Worm (Caenorhabditis elegans) whole organism, late embryonic: ENCODE measurements around the gene M163.1.

Experiments used
- C08G9.2 ChIP-seq: sonication (generic microtip); optimal IDR thresholded peaks from 2 replicates; lab custom pipeline; 2016; ENCODE audit warnings: mild to moderate bottlenecking, missing genetic modification characterization, moderate library complexity, missing compliant biosample characterization
- C38D4.7 ChIP-seq: fragments of 200-800 bp; sonication (Bioruptor generic); optimal IDR thresholded peaks from 2 replicates; lab custom pipeline; 2018; ENCODE audit warnings: mild to moderate bottlenecking, missing genetic modification characterization, moderate library complexity, missing compliant biosample characterization
- F13H6.1 ChIP-seq: sonication (generic microtip); optimal IDR thresholded peaks from 2 replicates; lab custom pipeline; 2016; ENCODE audit warnings: missing genetic modification characterization, missing compliant biosample characterization
- K02D7.2 ChIP-seq: sonication (generic microtip); optimal IDR thresholded peaks from 2 replicates; lab custom pipeline; 2017; ENCODE audit warnings: mild to moderate bottlenecking, missing genetic modification characterization, missing compliant biosample characterization
- K09A11.1 ChIP-seq: sonication (generic microtip); optimal IDR thresholded peaks from 2 replicates; lab custom pipeline; 2017; ENCODE audit warnings: antibody characterized with exemption, mild to moderate bottlenecking, missing genetic modification characterization, missing compliant biosample characterization; ENCODE audit not compliant: insufficient read depth
- T23F11.4 ChIP-seq: fragments of 200-800 bp; sonication (Bioruptor generic); optimal IDR thresholded peaks from 2 replicates; lab custom pipeline; 2018; ENCODE audit warnings: mild to moderate bottlenecking, missing genetic modification characterization, missing compliant biosample characterization
- Y22D7AL.16 ChIP-seq: sonication (generic microtip); optimal IDR thresholded peaks from 2 replicates; lab custom pipeline; 2016; ENCODE audit warnings: missing genetic modification characterization, missing compliant biosample characterization
- ama-1 ChIP-seq: fragments of 150-350 bp; optimal IDR thresholded peaks from 2 replicates; lab custom pipeline; 2014
- ceh-24 ChIP-seq: sonication (generic microtip); optimal IDR thresholded peaks from 2 replicates; lab custom pipeline; 2016; ENCODE audit warnings: mild to moderate bottlenecking, missing genetic modification characterization, missing compliant biosample characterization
- ceh-30 ChIP-seq: fragments of 150-350 bp; optimal IDR thresholded peaks from 2 replicates; lab custom pipeline; 2014; ENCODE audit warnings: missing biosample characterization, missing genetic modification characterization
- ceh-34 ChIP-seq: sonication (generic microtip); optimal IDR thresholded peaks from 2 replicates; lab custom pipeline; 2016; ENCODE audit warnings: mild to moderate bottlenecking, missing genetic modification characterization, missing compliant biosample characterization
- ceh-45 ChIP-seq: fragments of 200-800 bp; sonication (Bioruptor generic); IDR thresholded peaks from 2 replicates; pipeline ENCODE4 v1.3.6; 2022; ENCODE audit warnings: missing genetic modification reagents, missing genetic modification characterization, missing compliant biosample characterization
- ceh-6 ChIP-seq: fragments of 200-800 bp; sonication (Bioruptor generic); optimal IDR thresholded peaks from 2 replicates; lab custom pipeline; 2018; ENCODE audit warnings: mild to moderate bottlenecking, missing genetic modification characterization, missing compliant biosample characterization
- che-1 ChIP-seq: sonication (generic microtip); optimal IDR thresholded peaks from 2 replicates; lab custom pipeline; 2016; ENCODE audit warnings: mild to moderate bottlenecking, missing genetic modification characterization, missing compliant biosample characterization
- dmd-4 ChIP-seq: sonication (generic microtip); optimal IDR thresholded peaks from 2 replicates; lab custom pipeline; 2016; ENCODE audit warnings: borderline replicate concordance, missing genetic modification characterization, missing compliant biosample characterization
- elt-2 ChIP-seq: sonication (generic microtip); optimal IDR thresholded peaks from 2 replicates; lab custom pipeline; 2016; ENCODE audit warnings: missing genetic modification reagents, missing genetic modification characterization, missing compliant biosample characterization
- elt-4 ChIP-seq: sonication (generic microtip); optimal IDR thresholded peaks from 2 replicates; lab custom pipeline; 2016; ENCODE audit warnings: missing genetic modification characterization, missing compliant biosample characterization
- ets-4 ChIP-seq: sonication (generic microtip); optimal IDR thresholded peaks from 2 replicates; lab custom pipeline; 2016; ENCODE audit warnings: missing genetic modification characterization, missing compliant biosample characterization
- gmeb-2 ChIP-seq: sonication (generic microtip); optimal IDR thresholded peaks from 2 replicates; lab custom pipeline; 2016; ENCODE audit warnings: missing genetic modification characterization, inconsistent platforms, missing compliant biosample characterization
- hlh-15 ChIP-seq: sonication (generic microtip); optimal IDR thresholded peaks from 2 replicates; lab custom pipeline; 2016; ENCODE audit warnings: missing genetic modification characterization, missing compliant biosample characterization
- hlh-30 ChIP-seq: sonication (generic microtip); optimal IDR thresholded peaks from 2 replicates; lab custom pipeline; 2017; ENCODE audit warnings: antibody characterized with exemption, missing genetic modification characterization, missing compliant biosample characterization; ENCODE audit not compliant: insufficient read depth
- hlh-6 ChIP-seq: sonication (generic microtip); optimal IDR thresholded peaks from 2 replicates; lab custom pipeline; 2016; ENCODE audit warnings: missing genotype, missing genetic modification characterization, missing compliant biosample characterization
- madf-2 ChIP-seq: sonication (generic microtip); optimal IDR thresholded peaks from 2 replicates; lab custom pipeline; 2017; ENCODE audit warnings: missing genetic modification characterization, missing compliant biosample characterization
- nfya-1 ChIP-seq: sonication (generic microtip); optimal IDR thresholded peaks from 2 replicates; lab custom pipeline; 2017; ENCODE audit warnings: missing genetic modification characterization, mild to moderate bottlenecking, missing compliant biosample characterization, antibody characterized with exemption, moderate library complexity
- nhr-11 ChIP-seq: fragments of 150-350 bp; optimal IDR thresholded peaks from 2 replicates; lab custom pipeline; 2014; ENCODE audit warnings: missing biosample characterization, missing genetic modification characterization
- npax-4 ChIP-seq: sonication (generic microtip); optimal IDR thresholded peaks from 2 replicates; lab custom pipeline; 2016; ENCODE audit warnings: missing genetic modification characterization, missing compliant biosample characterization
- pha-4 ChIP-seq: fragments of 150-350 bp; optimal IDR thresholded peaks from 2 replicates; lab custom pipeline; 2018; ENCODE audit warnings: missing biosample characterization, missing genetic modification reagents, missing genetic modification characterization
- pqm-1 ChIP-seq: sonication (generic microtip); optimal IDR thresholded peaks from 2 replicates; lab custom pipeline; 2016; ENCODE audit warnings: missing genetic modification characterization, missing compliant biosample characterization
- ref-2 ChIP-seq: sonication (generic microtip); optimal IDR thresholded peaks from 2 replicates; lab custom pipeline; 2016; ENCODE audit warnings: missing genetic modification characterization, missing compliant biosample characterization
- rnt-1 ChIP-seq: sonication (generic microtip); optimal IDR thresholded peaks from 2 replicates; lab custom pipeline; 2016; ENCODE audit warnings: missing genetic modification characterization, missing compliant biosample characterization
- sdc-2 ChIP-seq: sonication (generic microtip); optimal IDR thresholded peaks from 2 replicates; lab custom pipeline; 2016; ENCODE audit warnings: missing genotype, missing genetic modification characterization, missing compliant biosample characterization
- sox-2 ChIP-seq: fragments of 200-800 bp; sonication (Bioruptor generic); IDR thresholded peaks from 2 replicates; pipeline ENCODE4 v1.3.6; 2022; ENCODE audit warnings: missing genetic modification reagents, missing genetic modification characterization, missing compliant biosample characterization
- sox-4 ChIP-seq: sonication (generic microtip); optimal IDR thresholded peaks from 2 replicates; lab custom pipeline; 2017; ENCODE audit warnings: mild to moderate bottlenecking, missing genetic modification characterization, inconsistent platforms, missing compliant biosample characterization
- ttx-3 ChIP-seq: sonication (generic microtip); optimal IDR thresholded peaks from 2 replicates; lab custom pipeline; 2016; ENCODE audit warnings: missing genetic modification reagents, missing genetic modification characterization, missing compliant biosample characterization

The M163.1 gene

ce11 chrX:14499830-14500409 lies 3.7 kb downstream of the M163.1 start:
- no peak for TF ChIP-seq ama-1
- TF ChIP-seq T23F11.4 (GFP tag; lab: Kevin White, UChicago) = no peak
- no peak for TF ChIP-seq dmd-4 (tag; lab: Kevin White, UChicago)
- no peak for TF ChIP-seq K09A11.1 (tag; lab: Kevin White, UChicago)
- no peak for TF ChIP-seq C08G9.2 (tag; lab: Kevin White, UChicago)
- TF ChIP-seq sdc-2 (tag; lab: Kevin White, UChicago) = no peak
- no peak for TF ChIP-seq Y22D7AL.16 (tag; lab: Kevin White, UChicago)
- no peak for TF ChIP-seq hlh-6 (tag; lab: Kevin White, UChicago)
- no peak for TF ChIP-seq C38D4.7
- TF ChIP-seq rnt-1 (tag; lab: Kevin White, UChicago) = no peak
- no peak for TF ChIP-seq pha-4 (tag; lab: Kevin White, UChicago)
- no peak for TF ChIP-seq sox-4 (tag; lab: Kevin White, UChicago)

DNA sequence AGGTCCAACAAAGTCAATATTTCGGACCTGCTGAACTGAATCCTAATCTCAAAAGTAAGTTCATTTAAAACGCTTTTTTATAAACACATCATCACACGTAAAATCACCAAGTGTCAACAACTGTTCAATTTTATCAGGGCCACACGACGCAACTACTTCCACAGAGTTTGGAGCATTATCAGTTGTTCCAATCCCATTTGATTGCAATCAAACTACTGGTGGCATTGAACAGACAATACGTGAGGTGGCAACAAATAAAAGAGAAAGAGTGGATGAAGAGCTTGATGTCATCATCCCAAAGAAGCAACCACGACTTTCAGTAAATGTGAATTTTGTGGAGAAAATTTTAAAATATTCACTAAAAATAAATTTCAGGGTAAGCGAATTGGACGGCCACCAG lies 7.1 kb downstream of the M163.1 start:
- TF ChIP-seq che-1 = no peak
- peak; percentile 1 for TF ChIP-seq elt-2 (tag; lab: Kevin White, UChicago)

- TF ChIP-seq ttx-3 (no peak), K02D7.2 (tag; lab: Kevin White, UChicago) (no peak), ceh-45 (GFP tag; lab: Robert Waterston, UW) (no peak), gmeb-2 (tag; lab: Kevin White, UChicago) (no peak), ceh-6 (no peak), elt-4 (tag; lab: Kevin White, UChicago) (no peak), sox-2 (GFP tag; lab: Robert Waterston, UW) (no peak), pqm-1 (tag; lab: Kevin White, UChicago) (no peak), pha-4 (tag; lab: Kevin White, UChicago) (no peak), K09A11.1 (tag; lab: Kevin White, UChicago) (no peak), hlh-15 (tag; lab: Kevin White, UChicago) (no peak), ceh-24 (no peak), F13H6.1 (tag; lab: Kevin White, UChicago) (no peak), dmd-4 (tag; lab: Kevin White, UChicago) (no peak), ceh-30 (tag; lab: Kevin White, UChicago) (no peak), nfya-1 (tag; lab: Kevin White, UChicago) (no peak), ceh-34 (tag; lab: Kevin White, UChicago) (no peak), hlh-6 (tag; lab: Kevin White, UChicago) (no peak), ama-1 (no peak)
These were observed 7.8 kb downstream of the M163.1 start, which contains the start of gene ztf-14 for ce11 chrX:14495785-14496184. Gene ztf-14, plus strand, starts transcription at chrX:14496085.

- TF ChIP-seq hlh-6 (tag; lab: Kevin White, UChicago) (no peak), ref-2 (tag; lab: Kevin White, UChicago) (no peak), elt-4 (tag; lab: Kevin White, UChicago) (no peak), hlh-30 (tag; lab: Kevin White, UChicago) (no peak), nhr-11 (no peak), npax-4 (tag; lab: Kevin White, UChicago) (no peak)
These were observed 8.5 kb downstream of the M163.1 start for ce11 chrX:14495075-14495474.

DNA sequence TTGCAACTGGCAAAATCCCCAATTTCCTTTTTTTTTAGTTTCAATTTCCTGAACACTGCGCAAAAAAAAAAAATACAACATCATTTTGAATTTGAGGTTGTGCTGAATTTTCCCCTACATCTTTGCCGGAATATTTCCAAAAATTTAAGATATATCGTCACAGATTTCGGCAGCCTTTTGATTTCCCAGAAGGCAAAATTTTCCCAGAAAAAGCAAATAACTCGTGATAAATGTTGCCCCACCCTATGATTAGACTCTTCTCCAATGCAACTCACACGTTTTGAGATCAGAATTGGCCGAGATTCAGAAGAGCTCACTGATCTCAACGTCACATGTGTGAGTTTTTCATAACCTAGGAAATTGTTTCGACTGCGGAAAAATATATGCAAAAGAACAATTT lies 11.2 kb downstream of the M163.1 start:
- TF ChIP-seq ceh-34 (tag; lab: Kevin White, UChicago) (no peak), madf-2 (tag; lab: Kevin White, UChicago) (no peak), ets-4 (tag; lab: Kevin White, UChicago) (no peak)
